Worm (Caenorhabditis elegans) whole organism, late embryonic: ENCODE results near the gene dnj-16.

Source experiments
- ceh-30 ChIP-seq: fragments of 150-350 bp; optimal IDR thresholded peaks from 2 replicates; lab custom pipeline; 2014; ENCODE audit warnings: missing biosample characterization, missing genetic modification characterization
- ceh-34 ChIP-seq: sonication (generic microtip); optimal IDR thresholded peaks from 2 replicates; lab custom pipeline; 2016; ENCODE audit warnings: mild to moderate bottlenecking, missing genetic modification characterization, missing compliant biosample characterization
- elt-2 ChIP-seq: sonication (generic microtip); optimal IDR thresholded peaks from 2 replicates; lab custom pipeline; 2016; ENCODE audit warnings: missing genetic modification reagents, missing genetic modification characterization, missing compliant biosample characterization
- ets-4 ChIP-seq: sonication (generic microtip); optimal IDR thresholded peaks from 2 replicates; lab custom pipeline; 2016; ENCODE audit warnings: missing genetic modification characterization, missing compliant biosample characterization
- hlh-13 ChIP-seq: fragments of 200-800 bp; sonication (Bioruptor generic); optimal IDR thresholded peaks from 2 replicates; lab custom pipeline; 2018; ENCODE audit warnings: mild to moderate bottlenecking, missing genetic modification characterization, missing compliant biosample characterization
- hlh-30 ChIP-seq: sonication (generic microtip); optimal IDR thresholded peaks from 2 replicates; lab custom pipeline; 2017; ENCODE audit warnings: antibody characterized with exemption, missing genetic modification characterization, missing compliant biosample characterization; ENCODE audit not compliant: insufficient read depth
- hlh-8 ChIP-seq: sonication (generic microtip); optimal IDR thresholded peaks from 2 replicates; lab custom pipeline; 2016; ENCODE audit warnings: missing genotype, missing genetic modification characterization, missing compliant biosample characterization
- nfya-1 ChIP-seq: sonication (generic microtip); optimal IDR thresholded peaks from 2 replicates; lab custom pipeline; 2017; ENCODE audit warnings: missing genetic modification characterization, mild to moderate bottlenecking, missing compliant biosample characterization, antibody characterized with exemption, moderate library complexity
- pha-4 ChIP-seq: fragments of 150-350 bp; optimal IDR thresholded peaks from 2 replicates; lab custom pipeline; 2018; ENCODE audit warnings: missing biosample characterization, missing genetic modification reagents, missing genetic modification characterization
- pqm-1 ChIP-seq: sonication (generic microtip); optimal IDR thresholded peaks from 2 replicates; lab custom pipeline; 2016; ENCODE audit warnings: missing genetic modification characterization, missing compliant biosample characterization
- pros-1 ChIP-seq: fragments of 150-350 bp; optimal IDR thresholded peaks from 2 replicates; lab custom pipeline; 2014; ENCODE audit warnings: missing biosample characterization, missing genetic modification reagents, missing genetic modification characterization
- sox-4 ChIP-seq: sonication (generic microtip); optimal IDR thresholded peaks from 2 replicates; lab custom pipeline; 2017; ENCODE audit warnings: mild to moderate bottlenecking, missing genetic modification characterization, inconsistent platforms, missing compliant biosample characterization
- tbx-2 ChIP-seq: sonication (generic microtip); optimal IDR thresholded peaks from 2 replicates; lab custom pipeline; 2016; ENCODE audit warnings: missing genetic modification characterization, missing compliant biosample characterization
- ttx-3 ChIP-seq: sonication (generic microtip); optimal IDR thresholded peaks from 2 replicates; lab custom pipeline; 2016; ENCODE audit warnings: missing genetic modification reagents, missing genetic modification characterization, missing compliant biosample characterization

DNA sequence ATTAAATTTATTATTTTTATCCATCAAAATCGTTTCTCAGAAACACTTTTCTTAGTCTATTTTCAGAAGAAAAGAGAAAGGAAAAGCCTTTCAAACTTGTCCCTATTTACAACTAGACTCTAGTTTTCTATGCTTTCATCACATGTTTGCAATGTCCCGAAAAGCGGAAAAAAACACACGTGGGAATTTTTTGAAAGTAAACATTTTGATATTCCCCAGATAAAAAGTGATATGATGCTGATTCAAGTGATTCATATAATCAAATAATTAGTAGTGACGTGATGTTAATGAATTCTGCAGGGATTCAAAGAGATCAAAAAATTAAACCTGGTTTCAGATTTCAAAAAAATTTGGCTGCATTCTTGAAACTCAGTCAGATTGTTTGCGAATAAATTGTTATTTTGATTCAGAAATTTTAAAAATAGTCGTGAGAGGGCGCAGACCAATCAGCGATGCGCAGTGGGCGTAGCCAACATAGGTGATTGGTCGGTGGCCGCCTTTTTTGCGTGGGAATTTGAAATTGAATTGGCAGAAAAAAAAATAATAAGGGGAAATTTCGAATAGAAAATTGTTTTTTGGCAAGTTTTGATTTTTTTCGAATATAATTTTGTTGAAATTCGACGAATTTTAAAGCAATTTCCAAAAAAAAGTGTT is 43.8 kb downstream of the dnj-16 start:
- TF ChIP-seq hlh-30 (tag; lab: Kevin White, UChicago) (no peak), pha-4 (no peak), hlh-13 (no peak), hlh-8 (tag; lab: Kevin White, UChicago) (no peak), sox-4 (tag; lab: Kevin White, UChicago) (no peak), ttx-3 (tag; lab: Kevin White, UChicago) (no peak), pros-1 (tag; lab: Kevin White, UChicago) (no peak), nfya-1 (tag; lab: Kevin White, UChicago) (peak; percentile 88), elt-2 (tag; lab: Kevin White, UChicago) (no peak), tbx-2 (tag; lab: Kevin White, UChicago) (no peak), ceh-34 (tag; lab: Kevin White, UChicago) (no peak), ets-4 (tag; lab: Kevin White, UChicago) (no peak), ceh-30 (no peak), pqm-1 (tag; lab: Kevin White, UChicago) (no peak)
